Worm (Caenorhabditis elegans) whole organism, L3 larva: Measurements from ENCODE around the gene algn-9.

Experiments used
- R02D3.7 ChIP-seq: fragments of 150-350 bp; optimal IDR thresholded peaks from 2 replicates; lab custom pipeline; 2014; ENCODE audit warnings: missing biosample characterization, missing genetic modification characterization
- aly-2 ChIP-seq: fragments of 150-350 bp; optimal IDR thresholded peaks from 2 replicates; lab custom pipeline; 2014; ENCODE audit warnings: missing biosample characterization, missing genetic modification characterization
- ama-1 ChIP-seq: fragments of 150-350 bp; optimal IDR thresholded peaks from 2 replicates; lab custom pipeline; 2018
- ceh-16 ChIP-seq: sonication (generic microtip); optimal IDR thresholded peaks from 2 replicates; lab custom pipeline; 2017; ENCODE audit warnings: missing biosample characterization, missing genetic modification characterization
- ceh-28 ChIP-seq: fragments of 150-350 bp; optimal IDR thresholded peaks from 2 replicates; lab custom pipeline; 2014; ENCODE audit warnings: missing biosample characterization, missing genetic modification reagents, missing genetic modification characterization
- ceh-82 ChIP-seq: fragments of 150-350 bp; optimal IDR thresholded peaks from 2 replicates; lab custom pipeline; 2014; ENCODE audit warnings: missing biosample characterization, missing genetic modification characterization
- ceh-9 ChIP-seq: sonication (generic microtip); optimal IDR thresholded peaks from 2 replicates; lab custom pipeline; 2018; ENCODE audit warnings: missing biosample characterization, missing genetic modification characterization
- egl-5 ChIP-seq: fragments of 150-350 bp; optimal IDR thresholded peaks from 2 replicates; lab custom pipeline; 2017; ENCODE audit warnings: missing biosample characterization, missing genetic modification reagents, missing genetic modification characterization, inconsistent platforms
- elt-2 ChIP-seq: sonication (generic microtip); optimal IDR thresholded peaks from 2 replicates; lab custom pipeline; 2016; ENCODE audit warnings: missing genetic modification reagents, mild to moderate bottlenecking, missing genetic modification characterization, missing compliant biosample characterization
- elt-3 ChIP-seq, 3 experiments: fragments of 150-350 bp in 1 of 3; sonication (generic microtip) in 2 of 3; optimal IDR thresholded peaks; 2 replicates in 2 of 3; 4 replicates in 1 of 3; lab custom pipeline; 2014 to 2017; ENCODE audit warnings: missing biosample characterization in 3 of 3, missing genetic modification characterization in 3 of 3
- eor-1 ChIP-seq, 2 experiments: fragments of 150-350 bp; optimal IDR thresholded peaks; 2 replicates each; lab custom pipeline; 2014 to 2018; ENCODE audit warnings: missing biosample characterization in 2 of 2, missing genetic modification characterization in 2 of 2
- fkh-10 ChIP-seq: sonication (generic microtip); optimal IDR thresholded peaks from 2 replicates; lab custom pipeline; 2017; ENCODE audit warnings: missing biosample characterization, missing genetic modification reagents, missing genetic modification characterization
- fos-1 ChIP-seq: fragments of 150-350 bp; optimal IDR thresholded peaks from 2 replicates; lab custom pipeline; 2014; ENCODE audit warnings: missing biosample characterization, missing genetic modification characterization
- hmg-11 ChIP-seq: sonication (generic microtip); optimal IDR thresholded peaks from 2 replicates; lab custom pipeline; 2016; ENCODE audit warnings: missing genetic modification characterization, missing compliant biosample characterization
- jun-1 ChIP-seq: fragments of 150-350 bp; optimal IDR thresholded peaks from 2 replicates; lab custom pipeline; 2014; ENCODE audit warnings: missing biosample characterization, missing genetic modification reagents, missing genetic modification characterization
- lin-15B ChIP-seq: fragments of 150-350 bp; optimal IDR thresholded peaks from 2 replicates; lab custom pipeline; 2014; ENCODE audit warnings: missing biosample characterization, missing genetic modification characterization
- lsy-12 ChIP-seq: sonication (generic microtip); optimal IDR thresholded peaks from 2 replicates; lab custom pipeline; 2016; ENCODE audit warnings: mild to moderate bottlenecking, missing genetic modification characterization, missing compliant biosample characterization
- nfya-1 ChIP-seq: sonication (generic microtip); optimal IDR thresholded peaks from 2 replicates; lab custom pipeline; 2017; ENCODE audit warnings: missing genetic modification characterization, mild to moderate bottlenecking, missing compliant biosample characterization, antibody characterized with exemption, moderate library complexity; ENCODE audit not compliant: insufficient read depth
- nhr-11 ChIP-seq: fragments of 150-350 bp; optimal IDR thresholded peaks from 2 replicates; lab custom pipeline; 2014; ENCODE audit warnings: missing biosample characterization, missing genetic modification characterization
- nhr-12 ChIP-seq: fragments of 150-350 bp; optimal IDR thresholded peaks from 2 replicates; lab custom pipeline; 2014; ENCODE audit warnings: missing biosample characterization, missing genetic modification characterization
- nhr-23 ChIP-seq: fragments of 150-350 bp; optimal IDR thresholded peaks from 2 replicates; lab custom pipeline; 2014; ENCODE audit warnings: missing biosample characterization, missing genetic modification reagents, missing genetic modification characterization
- nhr-237 ChIP-seq: fragments of 150-350 bp; optimal IDR thresholded peaks from 2 replicates; lab custom pipeline; 2014; ENCODE audit warnings: missing biosample characterization, missing genetic modification characterization
- nhr-25 ChIP-seq: sonication (generic microtip); optimal IDR thresholded peaks from 2 replicates; lab custom pipeline; 2017; ENCODE audit warnings: missing biosample characterization, missing genetic modification characterization
- nhr-28 ChIP-seq: fragments of 150-350 bp; optimal IDR thresholded peaks from 2 replicates; lab custom pipeline; 2014; ENCODE audit warnings: missing biosample characterization, missing genetic modification characterization
- nhr-43 ChIP-seq: sonication (generic microtip); optimal IDR thresholded peaks from 2 replicates; lab custom pipeline; 2016; ENCODE audit warnings: mild to moderate bottlenecking, missing genetic modification characterization, missing compliant biosample characterization; ENCODE audit not compliant: poor library complexity, severe bottlenecking
- pha-4 ChIP-seq: fragments of 150-350 bp; optimal IDR thresholded peaks from 2 replicates; lab custom pipeline; 2014; ENCODE audit warnings: missing biosample characterization, missing genetic modification reagents, missing genetic modification characterization
- pqm-1 ChIP-seq: fragments of 150-350 bp; optimal IDR thresholded peaks from 2 replicates; lab custom pipeline; 2017; ENCODE audit warnings: missing biosample characterization, missing genetic modification characterization, inconsistent platforms
- skn-1 ChIP-seq: fragments of 150-350 bp; optimal IDR thresholded peaks from 2 replicates; lab custom pipeline; 2014; ENCODE audit warnings: missing biosample characterization, missing genetic modification characterization
- snpc-4 ChIP-seq: fragments of 150-350 bp; optimal IDR thresholded peaks from 2 replicates; lab custom pipeline; 2014; ENCODE audit warnings: missing biosample characterization, missing genetic modification characterization
- tbx-2 ChIP-seq: sonication (generic microtip); optimal IDR thresholded peaks from 2 replicates; lab custom pipeline; 2016; ENCODE audit warnings: mild to moderate bottlenecking, missing genetic modification characterization, missing compliant biosample characterization
- unc-39 ChIP-seq: sonication (generic microtip); optimal IDR thresholded peaks from 4 replicates; lab custom pipeline; 2017; ENCODE audit warnings: missing biosample characterization, missing genetic modification characterization
- unc-62 ChIP-seq: fragments of 150-350 bp; sonication (generic microtip); optimal IDR thresholded peaks from 4 replicates; lab custom pipeline; 2014; ENCODE audit warnings: missing biosample characterization, missing genetic modification reagents, missing genetic modification characterization
- ztf-4 ChIP-seq: fragments of 150-350 bp; optimal IDR thresholded peaks from 2 replicates; lab custom pipeline; 2014; ENCODE audit warnings: missing biosample characterization, missing genetic modification characterization

Gene algn-9

DNA sequence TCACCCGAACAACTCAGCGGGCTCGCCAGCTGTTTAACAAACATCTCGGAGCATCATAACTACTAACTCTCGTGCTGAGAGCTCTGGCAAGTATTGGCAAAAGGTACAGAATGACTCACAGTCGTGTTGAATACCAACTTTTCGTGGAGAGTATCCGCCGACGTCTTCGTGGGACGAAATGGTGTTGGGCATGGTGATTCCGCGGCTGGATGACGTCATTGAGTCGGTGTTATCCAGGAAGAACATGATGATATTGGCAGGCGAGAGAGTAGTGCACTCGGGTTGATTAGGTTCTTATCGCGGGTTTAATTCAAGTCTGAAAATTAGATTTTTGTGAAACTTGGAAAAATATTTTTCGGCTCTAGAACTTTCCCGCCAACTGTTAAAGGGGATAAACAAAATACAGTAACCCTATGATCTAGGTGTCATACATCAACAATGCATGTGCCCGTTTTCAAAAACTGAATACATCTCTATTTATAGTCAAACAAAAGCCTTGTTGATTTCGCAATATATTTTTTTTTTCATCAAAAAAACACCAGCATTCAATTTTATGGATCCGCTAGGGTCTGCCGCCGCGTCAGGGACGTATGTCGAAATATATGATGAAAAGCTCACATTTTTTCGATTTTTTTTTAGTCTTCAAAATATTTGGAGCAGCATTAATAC is 30.6 kb upstream of the algn-9 start:
- TF ChIP-seq nhr-237 (tag; lab: Kevin White, UChicago) (no peak), ama-1 (lab: Kevin White, UChicago) (peak; percentile 90), nhr-43 (tag; lab: Kevin White, UChicago) (no peak), skn-1 (no peak), nfya-1 (tag; lab: Kevin White, UChicago) (peak; percentile 13), lsy-12 (tag; lab: Kevin White, UChicago) (peak; percentile 54), ceh-82 (tag; lab: Kevin White, UChicago) (no peak)

DNA sequence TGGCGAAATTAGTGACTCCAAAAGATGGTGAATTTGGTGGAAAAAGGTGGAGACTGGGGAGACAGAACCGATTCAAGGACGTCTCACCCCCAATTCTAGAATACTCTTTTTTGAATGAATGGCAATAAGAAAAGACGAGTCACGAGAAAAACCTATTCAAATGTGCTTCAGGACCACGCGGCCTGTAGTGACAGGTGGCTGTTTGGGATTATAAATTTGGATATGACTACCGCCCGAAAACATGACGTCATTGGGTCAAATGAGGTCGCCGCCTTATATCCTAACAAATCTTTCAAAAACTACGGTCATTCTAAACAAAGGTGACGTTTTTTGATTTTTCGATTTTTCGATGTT is 30.1 kb upstream of the algn-9 start:
- TF ChIP-seq fkh-10: no peak
- TF ChIP-seq unc-39: no peak
- no peak for TF ChIP-seq nhr-23 (tag; lab: Kevin White, UChicago)
- TF ChIP-seq nhr-28 (tag; lab: Kevin White, UChicago): no peak
- no peak for TF ChIP-seq lin-15B (tag; lab: Kevin White, UChicago)
- peak; percentile 73 for TF ChIP-seq ama-1 (lab: Kevin White, UChicago)
- TF ChIP-seq R02D3.7 (tag; lab: Kevin White, UChicago): no peak
- TF ChIP-seq nhr-25 (tag; lab: Kevin White, UChicago): peak; percentile 18
- no peak for TF ChIP-seq skn-1
- no peak for TF ChIP-seq snpc-4 (tag; lab: Kevin White, UChicago)
- TF ChIP-seq, all 47 proteins: peak for 2

DNA sequence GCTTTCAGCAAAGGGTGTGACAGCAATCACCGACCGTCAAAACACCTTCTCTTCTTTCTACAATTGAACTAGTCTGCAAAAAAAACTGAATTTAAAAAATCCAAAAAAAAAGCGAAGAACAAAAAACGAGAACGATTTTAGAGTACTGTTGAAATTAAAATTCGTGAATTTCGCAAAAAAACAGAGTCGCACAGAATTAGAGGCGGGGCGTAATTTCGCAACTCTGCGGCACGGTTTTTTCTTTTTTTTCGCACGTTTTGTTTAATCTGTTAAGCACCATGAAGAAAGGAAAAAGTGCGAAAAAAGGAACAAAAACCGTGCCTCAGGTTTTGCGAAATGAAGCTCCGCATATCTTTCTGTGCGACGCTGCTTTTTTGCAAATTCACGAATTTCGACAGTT is 29.2 kb upstream of the algn-9 start, which contains the start of gene mnk-1:
TSS of gene mnk-1 (minus strand) at position 73 of the 400 bp plus-strand sequence.
- no peak for TF ChIP-seq aly-2
- TF ChIP-seq nfya-1 (tag; lab: Kevin White, UChicago): no peak
- TF ChIP-seq egl-5 (tag; lab: Kevin White, UChicago): peak; percentile 22

DNA sequence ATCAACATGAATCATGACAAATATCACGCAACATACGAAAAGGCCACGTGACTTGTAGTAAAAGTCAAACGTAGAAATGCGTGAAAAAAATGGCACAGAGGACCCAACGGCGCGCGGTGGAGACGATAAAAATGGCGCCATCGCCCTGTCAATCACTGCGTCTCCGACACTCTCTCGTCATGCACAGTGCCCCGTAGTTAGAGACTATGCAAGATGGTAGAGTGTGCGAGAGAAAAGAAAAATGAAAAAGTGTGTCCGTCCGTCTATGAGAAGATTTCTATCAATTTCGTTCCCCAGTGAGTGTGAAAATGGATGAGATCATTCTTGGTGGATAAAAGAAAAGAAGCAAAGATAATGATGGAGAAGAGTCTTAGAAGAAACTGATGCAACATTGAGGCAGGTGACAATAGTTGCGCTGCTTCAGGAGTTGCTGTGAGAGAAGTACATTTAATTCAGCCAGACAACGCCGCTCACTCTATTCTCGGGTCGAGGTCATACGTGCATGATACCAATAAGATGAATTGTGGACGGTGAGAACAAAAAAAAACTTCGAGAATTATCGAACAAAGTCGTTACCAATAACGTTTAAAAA is 28.6 kb upstream of the algn-9 start:
- no peak for TF ChIP-seq unc-39
- TF ChIP-seq nhr-12 (tag; lab: Kevin White, UChicago): no peak
- TF ChIP-seq ceh-16 (tag; lab: Kevin White, UChicago): no peak
- peak; percentile 31 for TF ChIP-seq nhr-23 (tag; lab: Kevin White, UChicago)
- no peak for TF ChIP-seq ceh-28 (tag; lab: Kevin White, UChicago)
- TF ChIP-seq nhr-11 (tag; lab: Kevin White, UChicago): peak; percentile 47
- peak; percentile 17 for TF ChIP-seq R02D3.7 (tag; lab: Kevin White, UChicago)
- peak; percentile 19 for TF ChIP-seq tbx-2 (tag; lab: Kevin White, UChicago)
- TF ChIP-seq lsy-12 (tag; lab: Kevin White, UChicago): no peak
- peak; percentile 71 for TF ChIP-seq unc-62 (GFP tag; lab: Kevin White, UChicago)
- peak; percentile 23 for TF ChIP-seq nfya-1 (tag; lab: Kevin White, UChicago)
- peak; percentile 78 for TF ChIP-seq ztf-4 (tag; lab: Kevin White, UChicago)
- peak; percentile 34 for TF ChIP-seq fos-1 (tag; lab: Kevin White, UChicago)
- peak; percentile 52 for TF ChIP-seq ama-1 (lab: Kevin White, UChicago)
- TF ChIP-seq lin-15B (tag; lab: Kevin White, UChicago): peak; percentile 25
- TF ChIP-seq snpc-4 (tag; lab: Kevin White, UChicago): peak; percentile 12
- peak; percentile 28 for TF ChIP-seq hmg-11 (tag; lab: Kevin White, UChicago)
- peak in 1 of 3 experiments; percentile 47 for TF ChIP-seq elt-3 (tag; optimal IDR thresholded peaks at IDR 0.05; lab: Kevin White, UChicago)
- TF ChIP-seq nhr-25 (tag; lab: Kevin White, UChicago): peak; percentile 79
- peak; percentile 55 for TF ChIP-seq pha-4 (tag; lab: Kevin White, UChicago)
- peak; percentile 38 for TF ChIP-seq nhr-43 (tag; lab: Kevin White, UChicago)
- TF ChIP-seq ceh-82 (tag; lab: Kevin White, UChicago): no peak
- TF ChIP-seq elt-2: peak; percentile 68

DNA sequence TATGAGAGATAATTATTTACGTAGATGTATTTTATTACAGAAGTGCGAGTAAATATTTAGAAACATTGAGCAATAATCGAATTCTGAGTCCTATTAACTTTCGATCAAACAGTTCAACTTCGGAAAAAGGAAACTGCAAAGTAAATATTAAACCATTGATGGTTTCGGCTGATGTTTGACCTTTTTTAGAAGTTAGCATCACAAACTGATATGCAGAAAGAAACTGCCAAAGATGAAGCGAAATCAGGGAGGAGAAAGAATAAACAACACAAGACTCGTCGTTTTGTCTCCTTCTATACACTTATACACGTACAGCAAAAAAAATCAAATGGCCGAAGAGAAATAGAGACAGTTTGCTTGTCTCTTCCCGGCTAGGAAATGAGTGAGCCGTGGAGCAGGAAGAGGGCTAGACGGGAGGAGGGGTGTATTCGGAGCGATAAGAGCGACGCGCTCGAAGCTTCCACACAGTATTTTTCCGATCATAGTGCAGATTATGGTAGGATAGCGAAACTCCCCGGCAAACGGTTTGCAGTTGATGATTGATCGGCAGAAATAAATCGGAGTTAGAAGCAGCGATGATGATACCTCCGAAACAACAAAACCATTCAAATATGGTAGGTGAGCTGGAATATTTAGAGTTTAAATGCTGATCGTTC is 27.5 kb upstream of the algn-9 start:
- TF ChIP-seq pqm-1 (peak; percentile 2), fos-1 (tag; lab: Kevin White, UChicago) (no peak), eor-1 (tag; optimal IDR thresholded peaks at IDR 0.05; lab: Kevin White, UChicago) (no peak), lin-15B (tag; lab: Kevin White, UChicago) (no peak), ama-1 (lab: Kevin White, UChicago) (peak; percentile 90), ceh-9 (no peak), ceh-16 (tag; lab: Kevin White, UChicago) (no peak), jun-1 (tag; lab: Kevin White, UChicago) (no peak), nfya-1 (tag; lab: Kevin White, UChicago) (peak; percentile 34), pha-4 (tag; lab: Kevin White, UChicago) (peak; percentile 69), egl-5 (tag; lab: Kevin White, UChicago) (no peak)
